Fruit fly (Drosophila melanogaster): ENCODE measurements around the gene Dhfr.

Gene Dhfr

dm6 chr3R:16476472-16476871 is 4.5 kb upstream of the Dhfr start (continued):
- TF ChIP-seq toy (GFP tag; IDR thresholded peaks at IDR 0.05) (no peak), Dad (GFP tag; optimal IDR thresholded peaks at IDR 0.05) (no peak), Gug (GFP tag; IDR thresholded peaks at IDR 0.05) (no peak), ab (GFP tag; optimal IDR thresholded peaks at IDR 0.05) (no peak), pita (GFP tag; optimal IDR thresholded peaks at IDR 0.05) (no peak), Doc2 (GFP tag; IDR thresholded peaks at IDR 0.05) (no peak), CG11504 (tag; optimal IDR thresholded peaks at IDR 0.05) (no peak), CG4328 (GFP tag; optimal IDR thresholded peaks at IDR 0.05) (no peak), D19B (GFP tag; optimal IDR thresholded peaks at IDR 0.05) (no peak), CG31365 (tag; optimal IDR thresholded peaks at IDR 0.05) (no peak), HLH3B (GFP tag; IDR thresholded peaks at IDR 0.05) (no peak), CG15011 (GFP tag; optimal IDR thresholded peaks at IDR 0.05) (no peak), Sry-β (GFP tag; optimal IDR thresholded peaks at IDR 0.05) (no peak), CG11560 (tag; IDR thresholded peaks at IDR 0.05) (no peak), fru (optimal IDR thresholded peaks at IDR 0.05) (no peak), Hr51 (GFP tag; optimal IDR thresholded peaks at IDR 0.05) (peak in 1 of 2 experiments; percentile 37), Chrac-16 (GFP tag; optimal IDR thresholded peaks at IDR 0.05) (no peak), CG7271 (tag; optimal IDR thresholded peaks at IDR 0.05) (no peak), mam (GFP tag; optimal IDR thresholded peaks at IDR 0.05) (no peak), Bdp1 (GFP tag; optimal IDR thresholded peaks at IDR 0.05) (no peak), luna (GFP tag; optimal IDR thresholded peaks at IDR 0.05) (no peak), CG7839 (tag; optimal IDR thresholded peaks at IDR 0.05) (peak; percentile 67), MBD-R2 (GFP tag; IDR thresholded peaks at IDR 0.05) (no peak), Jarid2 (GFP tag; optimal IDR thresholded peaks at IDR 0.05) (no peak), gcm2 (GFP tag; optimal IDR thresholded peaks at IDR 0.05) (no peak), Atf3 (GFP tag; optimal IDR thresholded peaks at IDR 0.05) (no peak), CG15601 (tag; optimal IDR thresholded peaks at IDR 0.05) (no peak), CG11093 (GFP tag; IDR thresholded peaks at IDR 0.05) (no peak), maf-S (GFP tag; optimal IDR thresholded peaks at IDR 0.05) (no peak), CG14667 (GFP tag; IDR thresholded peaks at IDR 0.05) (no peak), CG6791 (GFP tag; IDR thresholded peaks at IDR 0.05; ENCODE audit: partially characterized antibody) (no peak), vnd (GFP tag; IDR thresholded peaks at IDR 0.05; ENCODE audit: partially characterized antibody) (no peak), CG43689 (GFP tag; IDR thresholded peaks at IDR 0.05) (no peak), sna (GFP tag; IDR thresholded peaks at IDR 0.05; ENCODE audit: partially characterized antibody) (no peak), CG13624 (GFP tag; optimal IDR thresholded peaks at IDR 0.05) (peak; percentile 3), Med (GFP tag) (peak; percentile 56), Ada2b (GFP tag; IDR thresholded peaks at IDR 0.05) (no peak), chif (GFP tag; optimal IDR thresholded peaks at IDR 0.05) (no peak), CG1024 (GFP tag; IDR thresholded peaks at IDR 0.05) (no peak), Hr39 (optimal IDR thresholded peaks at IDR 0.05) (no peak), CG9437 (GFP tag; optimal IDR thresholded peaks at IDR 0.05) (no peak), wek (GFP tag; optimal IDR thresholded peaks at IDR 0.05) (no peak), Ptx1 (GFP tag; IDR thresholded peaks at IDR 0.05) (no peak), CG1792 (GFP tag; optimal IDR thresholded peaks at IDR 0.05) (no peak), CG1603 (tag; optimal IDR thresholded peaks at IDR 0.05) (no peak), grau (tag; optimal IDR thresholded peaks at IDR 0.05) (peak; percentile 56), chinmo (GFP tag; IDR thresholded peaks at IDR 0.05; ENCODE audit: partially characterized antibody) (no peak), sob (GFP tag; IDR thresholded peaks at IDR 0.05) (no peak), Antp (GFP tag; optimal IDR thresholded peaks at IDR 0.05) (no peak), jing (GFP tag; optimal IDR thresholded peaks at IDR 0.05) (no peak), CG11456 (GFP tag; IDR thresholded peaks at IDR 0.05) (no peak), Ets65A (GFP tag) (peak; percentile 85), Hand (GFP tag; optimal IDR thresholded peaks at IDR 0.05) (peak; percentile 50)
